Worm (Caenorhabditis elegans) whole organism, early embryonic: Measurements from ENCODE around the gene srt-11.

Source experiments
- ama-1 ChIP-seq: fragments of 150-350 bp; optimal IDR thresholded peaks from 2 replicates; lab custom pipeline; 2014
- tra-4 ChIP-seq: sonication (generic microtip); optimal IDR thresholded peaks from 2 replicates; lab custom pipeline; 2017; ENCODE audit warnings: missing genetic modification characterization, missing compliant biosample characterization

DNA sequence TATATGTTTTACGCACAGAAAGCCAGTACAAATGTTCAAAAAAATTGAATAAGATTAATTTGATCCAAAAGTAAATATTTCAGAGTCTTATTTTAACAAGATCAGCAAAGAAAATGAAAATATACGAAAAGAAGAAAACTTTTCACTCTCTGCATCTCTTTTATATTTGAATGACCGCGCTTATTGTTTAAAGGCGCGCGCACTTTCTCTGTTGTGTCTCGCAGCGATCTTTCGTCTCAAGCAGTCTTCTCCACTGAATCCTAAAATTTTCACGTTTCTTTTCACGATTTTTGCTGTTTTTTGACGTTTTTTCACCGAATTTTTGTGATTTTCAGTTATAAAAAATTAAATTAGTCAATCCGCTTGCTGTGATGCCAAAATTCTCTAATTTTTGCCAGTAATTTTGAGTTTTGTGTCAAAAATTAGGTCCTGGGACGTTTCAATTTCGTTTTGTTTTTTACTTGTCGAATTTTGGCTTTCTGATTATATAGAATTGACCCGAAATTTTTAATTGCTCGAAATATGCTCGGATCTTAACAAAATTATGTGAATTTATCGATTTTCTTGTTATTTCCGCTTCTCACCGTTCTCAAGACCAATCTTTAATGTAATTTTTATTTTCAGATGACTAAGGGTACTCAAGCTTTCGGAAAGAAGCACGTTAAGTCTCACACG lies 9.2 kb downstream of the srt-11 start, which contains the start of gene W01D2.1:
- no peak for TF ChIP-seq tra-4 (tag; lab: Kevin White, UChicago)
- TF ChIP-seq ama-1 (lab: Kevin White, UChicago) = no peak
